Fruit fly (Drosophila melanogaster): ENCODE results near the gene obst-E.

obst-E gene

DNA sequence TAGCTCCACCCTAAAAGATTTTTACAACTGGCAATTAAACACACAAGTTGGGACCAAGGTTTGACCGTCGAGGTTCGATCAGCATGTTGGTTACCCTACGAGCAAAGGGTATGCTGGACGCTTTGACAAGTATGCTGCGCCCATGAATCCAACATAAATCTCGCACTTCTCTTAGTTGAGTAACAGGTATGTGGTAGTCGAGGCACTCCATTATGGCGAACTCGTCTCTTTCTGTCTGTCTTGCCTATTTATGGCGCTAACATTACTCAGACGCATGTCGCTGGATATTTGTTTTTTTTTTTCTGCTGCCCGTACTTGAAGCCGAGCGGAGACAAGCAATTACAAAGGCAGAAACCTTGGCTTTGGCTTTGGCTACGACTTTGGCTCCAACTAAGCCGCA, 15.2 kb upstream of the obst-E start:
- no peak for TF ChIP-seq CG17801 (GFP tag; optimal IDR thresholded peaks at IDR 0.05; ENCODE audit: partially characterized antibody)

DNA sequence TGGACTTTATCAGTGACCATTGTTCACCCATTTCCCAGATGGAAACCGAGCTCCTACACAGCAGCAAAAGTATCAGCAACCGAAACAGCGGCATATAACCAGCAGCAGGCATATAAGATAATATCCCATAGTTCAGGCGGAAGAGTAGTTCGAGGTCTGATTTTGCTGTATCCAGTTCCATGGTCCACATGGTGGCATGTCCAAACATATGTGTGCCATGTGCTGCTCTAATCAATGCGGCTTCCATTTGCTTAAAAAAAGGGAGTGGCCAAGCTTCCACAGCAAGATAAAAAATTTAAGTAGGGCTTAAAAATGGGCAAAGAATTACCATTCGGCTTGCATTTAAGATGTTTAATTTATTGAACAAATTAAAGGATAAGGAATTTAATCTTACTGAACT, 14.8 kb upstream of the obst-E start:
- TF ChIP-seq CG17801 (GFP tag; optimal IDR thresholded peaks at IDR 0.05; ENCODE audit: partially characterized antibody): no peak

DNA sequence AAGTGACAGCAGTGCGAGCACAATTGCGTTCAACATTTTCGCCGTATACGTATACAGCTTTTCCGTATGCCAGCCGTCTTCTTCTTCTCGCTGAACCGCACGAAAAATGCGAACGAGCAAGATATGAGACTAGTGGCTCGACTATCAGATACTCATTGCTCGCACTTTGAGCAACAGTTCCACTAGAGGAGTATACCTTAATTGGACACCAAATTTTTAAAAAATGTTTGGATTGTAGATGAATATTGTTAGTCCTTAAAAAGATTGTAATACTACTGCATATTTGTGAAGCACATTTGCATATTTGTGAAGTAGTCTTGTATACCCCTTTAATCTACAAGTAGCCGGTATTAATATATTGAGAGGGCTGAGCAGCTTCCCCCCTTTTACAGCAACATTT, 12.2 kb upstream of the obst-E start:
- TF ChIP-seq CG17801 (GFP tag; optimal IDR thresholded peaks at IDR 0.05; ENCODE audit: partially characterized antibody): no peak

DNA sequence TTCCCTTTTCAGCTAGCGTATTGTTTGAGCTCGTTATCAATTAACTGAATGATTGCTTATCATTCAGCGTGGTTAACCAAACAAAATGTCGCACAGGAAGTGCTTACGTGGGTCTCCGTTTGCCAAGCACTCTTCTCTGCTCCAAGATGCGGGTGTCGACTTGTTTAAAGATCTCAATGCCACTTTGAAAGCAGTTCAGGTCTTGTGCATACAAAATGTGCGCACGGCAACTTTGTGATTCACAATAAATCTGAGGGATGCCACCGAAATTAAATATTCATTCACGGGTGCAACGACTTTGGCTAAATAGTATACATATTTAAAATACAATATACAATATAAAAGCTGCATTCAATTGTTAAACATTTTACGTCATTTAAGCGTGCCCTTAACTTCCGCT, 6.3 kb upstream of the obst-E start:
- TF ChIP-seq CG17801 (GFP tag; optimal IDR thresholded peaks at IDR 0.05; ENCODE audit: partially characterized antibody): no peak

DNA sequence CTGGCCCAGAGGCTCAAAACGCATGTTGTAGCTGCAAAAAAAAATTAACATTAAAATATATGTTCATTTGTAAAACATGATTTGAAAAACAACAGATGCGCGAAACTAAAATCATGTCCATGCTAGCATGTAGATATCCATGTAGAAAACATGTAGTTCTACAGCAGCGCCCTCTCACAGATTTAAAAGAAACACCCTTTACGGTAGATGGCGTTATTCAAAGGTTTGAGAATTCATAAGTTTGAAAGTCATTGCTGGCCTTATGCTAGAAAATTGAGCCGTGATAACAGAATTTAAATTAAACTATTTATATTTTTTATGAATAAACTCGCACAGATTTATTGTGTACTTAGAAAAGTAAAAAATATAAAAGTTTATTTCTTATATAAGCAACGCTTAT, 5.2 kb upstream of the obst-E start:
- TF ChIP-seq CG17801 (GFP tag; optimal IDR thresholded peaks at IDR 0.05; ENCODE audit: partially characterized antibody): no peak

DNA sequence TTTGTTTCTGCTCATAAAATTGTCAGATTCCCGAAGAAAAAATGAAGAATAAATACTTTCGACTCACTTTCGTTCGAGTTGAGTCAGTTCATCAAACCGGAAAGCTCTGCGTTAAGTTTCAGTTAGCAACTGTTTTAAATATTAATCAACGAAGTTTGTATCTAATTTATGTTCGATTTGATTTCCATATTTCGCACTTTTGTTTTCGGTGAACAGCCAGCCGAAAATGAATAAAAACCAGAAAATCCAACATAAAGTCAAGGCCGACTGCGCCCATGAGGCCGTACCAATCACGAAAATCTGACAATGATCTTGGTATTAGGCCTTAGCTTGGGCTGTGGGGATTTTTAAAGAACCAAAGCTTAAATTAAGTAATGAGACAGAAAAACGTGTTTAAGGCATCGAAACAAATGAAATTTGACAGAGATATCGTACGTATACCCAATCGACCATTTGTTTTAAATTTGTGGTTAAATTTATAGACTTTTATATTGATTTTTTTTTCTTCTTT, 611 bp upstream of the obst-E start:
- TF ChIP-seq CG17801 (GFP tag; optimal IDR thresholded peaks at IDR 0.05; ENCODE audit: partially characterized antibody): no peak

DNA sequence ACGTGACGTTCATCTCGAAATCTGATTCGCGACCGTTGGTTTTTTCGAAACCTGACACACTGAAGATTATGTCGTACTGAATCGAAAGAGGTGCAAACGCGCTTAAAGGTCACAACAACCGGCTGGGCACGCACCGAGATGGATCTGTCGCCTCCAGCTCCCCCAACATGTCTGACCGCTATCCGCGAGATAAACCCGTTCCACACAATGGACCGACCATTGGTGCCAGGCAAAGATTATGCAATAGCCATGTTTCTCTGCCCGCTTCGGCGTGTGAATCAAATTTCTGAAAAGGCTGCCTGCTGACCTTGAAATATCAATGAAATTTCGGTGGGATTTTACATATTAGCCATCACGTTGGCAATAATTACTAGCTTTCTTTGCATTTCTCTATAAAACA, 803 bp downstream of the obst-E start:
- no peak for TF ChIP-seq CG17801 (GFP tag; optimal IDR thresholded peaks at IDR 0.05; ENCODE audit: partially characterized antibody)

DNA sequence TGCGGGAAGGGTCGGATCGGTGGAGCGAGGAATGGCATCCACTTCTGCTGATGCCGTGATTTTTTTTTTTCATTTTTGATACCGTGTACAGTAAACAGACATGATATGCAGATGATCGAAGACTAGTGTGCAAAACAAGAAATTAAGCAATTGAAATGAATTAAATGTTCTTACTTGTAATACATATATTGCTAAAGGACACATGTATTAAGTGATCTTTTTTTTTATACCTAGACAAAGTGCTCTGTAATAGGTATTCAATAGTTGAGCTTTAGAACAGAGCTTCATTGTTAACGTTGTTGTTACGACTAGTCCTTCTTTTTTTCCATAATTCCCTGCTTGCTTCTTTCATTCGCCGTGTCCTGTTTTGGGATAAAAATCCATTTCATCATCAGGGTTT, 14.5 kb downstream of the obst-E start:
- no peak for TF ChIP-seq CG17801 (GFP tag; optimal IDR thresholded peaks at IDR 0.05; ENCODE audit: partially characterized antibody)

DNA sequence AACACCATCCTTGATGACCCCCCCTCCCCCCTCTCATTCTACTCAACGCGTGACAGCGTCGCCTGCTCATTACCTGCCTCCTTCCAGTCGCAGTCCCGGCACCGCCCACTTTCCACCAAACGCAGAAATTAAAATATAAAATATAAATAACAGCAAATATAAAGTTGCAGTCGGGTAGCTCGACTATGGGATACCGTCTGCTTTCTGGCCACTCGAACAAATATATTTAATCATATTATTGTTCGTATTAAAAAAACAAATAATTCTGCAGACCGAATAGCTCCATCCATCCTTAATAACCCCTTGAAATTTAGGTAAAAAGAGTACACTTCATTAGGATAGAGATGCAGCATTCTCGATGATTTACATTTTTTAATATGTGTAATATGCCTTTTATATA, 17.8 kb downstream of the obst-E start:
- no peak for TF ChIP-seq CG17801 (GFP tag; optimal IDR thresholded peaks at IDR 0.05; ENCODE audit: partially characterized antibody)

DNA sequence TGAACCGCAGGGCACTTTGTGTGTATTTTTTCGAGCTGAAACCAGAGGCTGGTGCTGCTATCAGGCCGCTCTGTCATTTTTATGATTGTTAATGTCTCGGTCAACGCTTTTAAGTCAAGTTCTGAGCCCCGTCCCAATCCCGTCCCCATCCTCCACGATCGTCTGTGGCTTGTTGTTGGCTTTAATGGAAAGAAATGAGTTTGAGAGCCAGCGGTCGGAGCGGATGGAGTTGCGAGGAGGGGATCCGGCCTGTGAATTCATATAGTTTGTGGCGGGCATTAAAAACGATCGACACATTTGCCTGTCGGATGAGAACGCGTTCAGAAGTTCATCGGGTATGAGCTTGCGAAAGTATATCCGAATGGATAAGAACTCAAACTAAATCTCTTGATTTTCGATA, 20.1 kb downstream of the obst-E start, which contains the start of gene CG11029:
Gene CG11029, plus strand, starts transcription at position 301 of the 400 bp plus-strand sequence.
- TF ChIP-seq CG17801 (GFP tag; optimal IDR thresholded peaks at IDR 0.05; ENCODE audit: partially characterized antibody): no peak

DNA sequence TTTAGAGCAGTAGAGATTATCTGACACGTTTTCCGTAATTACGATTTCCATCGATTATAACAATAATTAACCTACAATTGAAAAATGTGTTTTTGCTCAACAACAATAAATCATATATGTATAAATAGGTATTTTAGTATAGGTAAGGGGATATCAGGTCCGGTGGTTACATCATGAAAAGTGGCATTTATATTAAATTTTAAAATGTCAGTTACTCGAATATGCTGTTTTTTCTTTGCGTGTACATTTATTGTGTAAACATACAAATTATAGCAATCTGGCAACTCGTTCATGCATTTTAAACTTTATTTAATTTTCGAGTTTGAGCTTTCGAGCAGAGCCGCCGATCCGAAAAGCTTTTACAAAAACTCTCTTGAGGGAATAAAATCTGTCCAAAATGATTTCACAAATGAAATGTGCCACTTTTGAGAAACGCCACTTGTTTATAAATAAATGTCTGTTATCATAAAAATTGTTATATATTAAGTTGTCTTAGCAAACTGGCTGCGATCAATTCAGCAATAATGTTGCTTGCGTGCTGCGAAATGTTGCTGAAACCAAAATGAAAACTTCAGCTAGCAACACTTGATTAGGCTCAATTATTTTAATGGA, 22.3 kb downstream of the obst-E start:
- TF ChIP-seq CG17801 (GFP tag; optimal IDR thresholded peaks at IDR 0.05; ENCODE audit: partially characterized antibody): peak; percentile 19

DNA sequence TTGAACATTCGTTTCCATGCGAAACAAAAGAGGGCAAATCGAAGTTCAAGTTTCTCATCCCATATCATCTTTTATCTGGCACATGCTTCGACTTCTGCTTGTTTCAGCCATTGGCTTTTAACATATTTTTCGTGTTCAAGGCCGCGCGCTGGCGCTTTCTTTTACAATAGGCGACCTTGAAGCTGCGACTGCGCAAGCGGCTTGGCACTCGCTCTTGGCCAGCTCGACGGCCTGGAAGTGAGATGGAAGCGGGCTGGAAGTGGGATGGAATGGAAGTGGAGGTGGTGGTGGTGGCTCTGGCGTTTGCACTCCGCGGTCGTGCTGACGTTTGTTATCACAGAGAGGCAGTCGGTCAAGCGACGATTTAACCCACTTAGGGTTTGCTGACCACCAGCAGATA, 23.5 kb downstream of the obst-E start:
- no peak for TF ChIP-seq CG17801 (GFP tag; optimal IDR thresholded peaks at IDR 0.05; ENCODE audit: partially characterized antibody)

DNA sequence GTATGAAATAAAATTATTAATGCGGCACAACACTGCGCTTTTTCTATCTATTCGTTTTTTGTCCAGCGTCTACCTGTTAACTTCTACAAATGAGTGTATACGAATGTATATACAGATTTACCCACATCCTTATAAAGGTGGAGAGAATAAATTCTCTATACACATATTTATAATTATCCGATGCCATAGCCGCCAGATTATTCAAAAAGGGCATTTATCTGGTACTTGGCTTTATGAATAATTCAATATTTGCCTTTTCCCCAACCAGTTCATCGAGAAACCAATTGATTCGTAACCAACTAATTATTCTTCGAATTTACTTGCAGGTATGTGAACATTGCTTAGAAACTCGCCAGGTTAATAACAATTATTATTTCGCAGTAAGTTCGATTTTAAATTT, 24.8 kb downstream of the obst-E start, which contains the start of gene CG11147:
Gene CG11147, minus strand, starts transcription at position 101 of the 400 bp plus-strand sequence.
- no peak for TF ChIP-seq CG17801 (GFP tag; optimal IDR thresholded peaks at IDR 0.05; ENCODE audit: partially characterized antibody)

DNA sequence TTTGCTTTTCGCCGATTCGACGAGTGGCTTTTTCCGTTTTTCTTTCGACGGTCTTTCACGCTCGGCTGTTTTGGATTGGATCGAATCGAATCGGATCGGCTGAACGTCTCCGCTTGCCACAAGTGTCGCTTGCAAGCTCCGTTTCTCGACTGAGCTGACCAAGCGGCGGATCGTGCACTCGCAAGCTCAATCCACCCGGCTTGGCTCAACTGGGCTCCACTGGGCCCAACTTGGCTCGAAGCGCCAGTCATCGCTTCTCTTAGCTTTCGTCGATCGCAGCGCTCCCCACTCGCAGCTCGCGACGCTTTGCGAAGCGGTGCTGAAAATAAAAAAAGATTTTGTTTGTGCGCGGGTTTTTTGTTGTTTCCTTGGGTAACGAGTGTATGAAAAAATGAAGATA, 25.2 kb downstream of the obst-E start:
- TF ChIP-seq CG17801 (GFP tag; optimal IDR thresholded peaks at IDR 0.05; ENCODE audit: partially characterized antibody): no peak

DNA sequence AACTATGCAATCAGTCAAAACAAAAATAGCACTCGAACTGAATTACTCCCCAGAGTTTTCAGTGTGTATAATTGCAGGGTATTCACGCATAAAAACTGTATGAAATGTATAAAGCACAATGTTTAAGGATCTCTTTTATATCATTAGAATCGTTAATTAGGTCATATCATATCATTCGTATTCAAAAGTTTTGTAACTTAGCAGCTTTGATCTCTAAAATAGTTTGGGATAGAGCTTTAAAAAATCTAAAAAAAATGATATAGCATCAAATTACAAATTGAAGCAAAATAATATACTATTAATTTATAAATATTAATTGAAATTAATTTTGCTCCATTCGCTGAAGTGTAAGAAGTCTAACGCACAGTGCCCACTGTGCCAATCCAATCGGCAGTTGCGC, 35.5 kb downstream of the obst-E start:
- no peak for TF ChIP-seq CG17801 (GFP tag; optimal IDR thresholded peaks at IDR 0.05; ENCODE audit: partially characterized antibody)

DNA sequence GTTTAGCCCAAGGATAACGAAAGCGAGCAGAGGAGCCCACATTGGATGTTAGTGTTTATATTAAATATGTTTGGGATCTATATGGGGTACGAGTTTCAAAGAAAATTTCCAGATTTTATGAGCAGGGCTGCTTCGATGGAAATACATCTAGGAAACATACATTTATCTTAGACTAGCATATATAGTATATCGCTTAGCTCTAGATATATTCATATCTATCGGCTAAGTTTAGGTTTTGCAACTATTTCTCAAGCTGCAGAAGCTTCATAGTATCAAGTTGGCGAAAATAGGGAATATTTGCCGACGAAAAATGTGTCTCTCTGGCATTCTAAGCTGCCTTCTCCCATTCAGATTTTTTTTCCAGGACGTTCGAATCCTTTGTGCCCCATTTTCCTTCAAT, 37.2 kb downstream of the obst-E start, which contains the start of gene CG14006:
Gene CG14006, minus strand, starts transcription at position 101 of the 400 bp plus-strand sequence.
- no peak for TF ChIP-seq CG17801 (GFP tag; optimal IDR thresholded peaks at IDR 0.05; ENCODE audit: partially characterized antibody)

DNA sequence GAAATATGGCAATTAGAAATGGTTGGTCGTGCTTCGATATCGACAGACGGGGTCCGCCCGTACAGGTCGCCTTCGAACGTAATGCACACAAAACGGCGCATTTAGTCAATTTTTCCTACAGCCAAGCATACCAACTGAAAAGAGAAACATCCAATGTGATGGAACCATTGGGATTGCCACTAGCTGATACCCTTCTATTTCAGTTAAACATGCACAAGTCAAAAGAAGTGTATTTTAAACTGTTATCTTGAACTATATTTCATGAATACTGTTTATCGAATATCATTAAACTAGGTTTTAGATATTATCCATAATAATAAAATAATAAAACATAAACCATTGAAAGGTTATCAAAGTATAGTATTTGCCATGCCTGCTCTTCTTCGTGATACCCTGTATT, 39.9 kb downstream of the obst-E start:
- no peak for TF ChIP-seq CG17801 (GFP tag; optimal IDR thresholded peaks at IDR 0.05; ENCODE audit: partially characterized antibody)
